Fruit fly (Drosophila melanogaster) whole organism, larva: ENCODE data around the gene CG10352.

Source experiments
- noc ChIP-seq: fragments of 200-800 bp; sonication (Bioruptor generic); optimal IDR thresholded peaks from 3 replicates; lab custom pipeline; 2019; ENCODE audit warnings: missing biosample characterization, mild to moderate bottlenecking, missing genetic modification characterization, moderate library complexity

The CG10352 gene

DNA sequence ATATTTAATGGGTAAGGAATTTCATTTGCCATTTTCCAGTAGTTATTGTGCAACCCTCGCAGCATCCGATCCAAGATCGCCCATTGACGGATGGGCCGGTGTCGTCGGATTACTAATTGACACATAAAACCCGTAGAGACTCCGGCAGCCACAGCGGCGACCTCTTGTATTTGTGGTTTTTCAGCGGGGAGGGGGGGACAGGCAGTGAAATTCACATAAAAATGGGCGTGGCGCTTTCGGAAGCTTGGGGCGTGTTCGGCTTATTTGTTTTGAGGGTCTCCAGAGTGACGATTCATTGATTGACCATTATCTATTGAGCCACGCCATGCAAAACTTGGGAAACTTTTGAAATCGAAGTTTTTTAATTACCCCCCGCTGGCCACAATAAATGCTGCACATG lies 27.7 kb downstream of the CG10352 start:
- no peak for TF ChIP-seq noc

DNA sequence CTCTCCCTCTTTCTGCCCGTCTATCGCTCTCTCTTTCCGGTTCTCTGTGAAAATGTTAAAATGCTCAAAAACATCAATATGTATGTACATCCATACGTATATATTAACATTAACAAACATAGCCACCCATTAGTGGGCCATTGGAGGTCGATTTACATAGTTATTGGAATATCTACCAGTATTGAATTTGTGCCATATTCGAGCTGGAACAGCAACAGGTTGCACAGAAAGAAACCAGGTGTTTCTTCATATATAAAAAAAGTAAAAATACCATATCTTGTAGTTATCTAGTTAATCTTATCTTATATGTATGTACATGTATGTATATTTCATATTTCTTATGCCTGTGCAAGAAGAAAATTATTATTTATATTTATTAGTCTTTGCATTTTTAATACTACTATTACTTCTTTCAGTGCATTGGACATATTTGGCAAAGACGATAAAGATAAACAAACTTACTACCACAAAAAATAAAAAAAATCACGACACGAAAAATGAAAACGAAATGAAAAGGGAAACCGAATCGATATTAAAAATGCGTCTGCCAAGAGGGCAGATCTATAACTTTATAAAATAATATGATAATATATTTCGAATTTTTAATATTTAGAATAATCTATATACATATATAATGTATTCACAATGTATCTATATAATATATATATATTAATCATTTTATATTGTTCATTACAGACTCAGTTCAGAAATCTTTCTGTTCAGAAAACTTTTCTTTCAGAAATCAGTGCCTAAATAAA lies 28.3 kb downstream of the CG10352 start:
- peak; percentile 35 for TF ChIP-seq noc

DNA sequence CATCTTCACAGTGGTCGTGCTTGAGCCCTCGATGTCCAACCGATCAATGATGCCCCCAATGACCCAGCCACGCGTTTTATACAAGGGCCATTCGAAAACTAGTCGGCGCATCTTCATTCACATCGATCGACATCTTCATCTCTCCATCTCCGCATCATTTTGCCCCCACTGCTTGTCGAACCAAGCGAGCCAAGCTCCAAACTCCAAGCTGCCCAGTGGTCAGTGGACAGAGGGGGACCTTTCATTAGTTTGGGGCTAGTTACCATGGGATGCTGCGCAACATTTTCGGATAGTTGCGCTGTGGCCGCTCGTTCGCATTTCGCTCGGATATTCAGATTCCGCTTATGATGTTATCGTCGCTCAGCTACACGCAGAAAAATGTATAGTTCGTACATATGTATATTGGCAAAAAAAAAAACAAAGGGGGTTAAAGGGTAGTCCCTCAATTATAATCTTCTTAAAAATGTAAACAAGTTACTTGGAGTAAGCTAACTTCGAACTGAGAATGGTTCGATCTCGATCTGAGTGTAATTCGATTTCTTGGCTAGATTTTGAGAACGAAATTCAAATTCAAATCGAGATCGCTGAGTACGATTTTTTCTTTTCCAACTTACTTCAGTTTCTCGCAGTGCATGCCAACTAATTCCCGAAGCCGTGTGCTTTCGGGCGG lies 30.8 kb downstream of the CG10352 start, which contains the start of gene CG15740:
CG15740 (minus strand) TSS at position 51 of the 670 bp plus-strand sequence.
- TF ChIP-seq noc: no peak

DNA sequence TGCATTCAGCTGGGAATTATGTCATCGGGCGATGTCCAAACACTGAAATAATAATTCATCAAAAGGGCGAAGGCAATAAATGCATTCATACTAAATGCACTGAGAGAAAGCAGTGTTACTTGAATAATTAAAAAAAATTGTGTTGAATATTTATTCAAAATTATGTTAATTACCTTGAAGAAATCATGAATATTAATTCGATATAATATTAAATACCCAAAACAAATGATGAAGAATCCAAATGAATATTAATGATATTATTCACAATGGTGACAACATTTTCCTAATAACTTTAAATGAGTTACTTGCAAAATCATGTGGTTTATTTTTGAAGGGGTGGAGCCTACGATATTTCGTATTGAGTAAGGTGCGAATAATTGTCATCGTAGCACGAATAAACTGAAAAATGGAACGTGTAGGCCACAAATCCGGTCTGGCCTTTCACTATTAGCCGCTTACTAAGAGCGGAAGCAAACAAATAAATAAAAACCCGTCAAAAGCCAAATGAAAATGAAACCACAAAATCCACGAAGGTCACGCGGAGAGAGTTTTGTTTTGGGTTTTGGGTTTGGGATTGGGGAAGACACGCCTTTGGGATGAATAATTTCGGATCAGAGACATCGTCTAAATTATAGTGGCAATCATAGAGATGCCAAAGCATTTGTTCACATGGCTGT lies 35.1 kb downstream of the CG10352 start:
- no peak for TF ChIP-seq noc

DNA sequence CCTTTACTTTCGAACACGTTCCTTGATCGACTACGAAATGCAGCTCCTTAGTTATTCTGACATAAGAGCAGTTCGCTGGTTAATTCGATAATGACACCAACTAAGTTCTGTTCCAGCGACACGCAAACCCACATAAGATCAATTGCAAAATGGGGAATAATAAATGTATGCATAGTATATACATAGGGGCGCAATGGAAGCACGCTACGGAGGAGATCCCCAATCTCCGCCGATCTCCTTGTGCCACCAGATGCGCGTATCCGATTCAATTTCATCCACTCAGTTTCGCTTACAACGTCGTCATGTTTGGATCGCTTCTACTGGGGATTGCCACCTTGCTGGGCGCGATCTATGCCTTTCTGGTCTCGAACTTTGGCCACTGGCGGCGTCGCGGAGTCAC lies 37.7 kb downstream of the CG10352 start, which contains the start of gene Cyp28c1:
Cyp28c1 (plus strand) TSS at position 301 of the 400 bp plus-strand sequence.
- no peak for TF ChIP-seq noc

DNA sequence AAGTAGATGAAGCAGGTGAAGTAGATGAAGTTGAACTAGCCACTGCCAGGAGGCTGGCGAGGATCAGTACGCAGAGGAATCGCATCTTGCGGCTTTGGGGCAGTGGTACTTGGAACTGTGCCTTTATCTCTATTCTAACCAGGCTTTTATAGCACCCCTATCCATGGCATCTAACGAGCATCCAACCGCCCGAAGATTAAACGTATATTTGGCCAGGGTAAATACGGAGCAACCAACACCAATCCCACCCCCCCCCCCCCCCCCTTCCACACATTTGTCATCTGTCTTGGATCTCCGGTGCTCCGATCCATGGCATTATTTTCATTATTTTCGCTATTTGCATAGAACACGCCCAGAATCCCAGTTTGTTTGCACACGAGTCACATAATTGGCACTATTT lies 39.0 kb downstream of the CG10352 start, which contains the start of gene CG15741:
CG15741 (minus strand) TSS at position 101 of the 400 bp plus-strand sequence.
- no peak for TF ChIP-seq noc

DNA sequence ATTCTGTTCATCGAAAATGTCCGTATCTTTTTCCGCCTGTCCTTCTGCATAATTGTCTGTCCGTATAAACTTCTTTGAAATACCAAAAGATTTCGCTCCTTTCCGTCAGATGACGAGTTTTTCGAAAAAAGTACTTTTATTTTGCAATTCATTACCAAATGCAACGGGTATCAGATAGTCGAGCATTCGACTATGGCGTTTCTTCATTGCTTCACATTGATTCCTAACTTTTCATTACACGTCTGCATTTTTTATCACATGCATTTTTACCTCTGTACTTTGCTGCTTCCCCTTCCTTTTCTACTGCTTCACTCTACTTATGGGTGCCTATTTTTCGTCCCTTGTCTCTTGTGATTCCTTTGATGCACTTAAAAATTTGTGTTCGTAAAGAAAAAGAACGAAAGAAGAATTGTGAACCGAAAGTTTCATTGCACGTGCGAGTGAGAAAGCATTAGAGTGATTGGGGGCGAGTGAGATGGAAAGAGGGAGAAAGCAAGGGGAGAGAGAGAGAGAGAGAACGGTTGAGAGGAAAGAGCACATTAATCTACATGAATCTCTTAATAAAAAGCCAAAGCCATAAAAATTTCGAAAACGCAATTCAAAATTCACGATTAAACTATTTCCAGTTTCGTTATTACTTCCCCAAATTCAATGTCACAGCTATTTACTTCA lies 48.5 kb downstream of the CG10352 start:
- no peak for TF ChIP-seq noc
